Fruit fly (Drosophila melanogaster) whole organism, embryonic: ENCODE data around the gene CG14947.

Experiments used
- Atf6 ChIP-seq: fragments of 200-800 bp; sonication (Bioruptor generic); IDR thresholded peaks from 2 replicates; pipeline ENCODE4 v1.3.6; 2022; ENCODE audit warnings: missing biosample characterization, missing genetic modification characterization
- B-H1 ChIP-seq: fragments of 200-800 bp; sonication (Bioruptor generic); IDR thresholded peaks from 3 replicates; pipeline ENCODE4 v1.3.6; 2022; ENCODE audit warnings: missing biosample characterization, missing genetic modification characterization
- Bgb ChIP-seq: fragments of 200-800 bp; sonication (Bioruptor generic); IDR thresholded peaks from 2 replicates; pipeline ENCODE4 v1.3.6; 2022; ENCODE audit warnings: missing biosample characterization, missing genetic modification characterization; ENCODE audit not compliant: partially characterized antibody
- CG12744 ChIP-seq: fragments of 200-800 bp; sonication (Bioruptor generic); optimal IDR thresholded peaks from 2 replicates; lab custom pipeline; 2016; ENCODE audit warnings: missing biosample characterization, missing genetic modification characterization
- CG13775 ChIP-seq: fragments of 200-800 bp; sonication (Bioruptor generic); optimal IDR thresholded peaks from 3 replicates; lab custom pipeline; 2017; ENCODE audit warnings: missing biosample characterization, mild to moderate bottlenecking, missing genetic modification characterization
- CG1792 ChIP-seq: fragments of 200-800 bp; sonication (Bioruptor generic); optimal IDR thresholded peaks from 2 replicates; lab custom pipeline; 2016; ENCODE audit warnings: missing biosample characterization, missing genetic modification characterization
- CG18011 ChIP-seq: fragments of 200-800 bp; sonication (Bioruptor generic); optimal IDR thresholded peaks from 2 replicates; lab custom pipeline; 2017; ENCODE audit warnings: missing biosample characterization, missing genetic modification characterization, mild to moderate bottlenecking, moderate library complexity, missing genotype
- CG2199 ChIP-seq: fragments of 200-800 bp; sonication (Bioruptor generic); IDR thresholded peaks from 3 replicates; pipeline ENCODE4 v1.3.6; 2022; ENCODE audit warnings: missing biosample characterization, missing genetic modification characterization
- CG2889 ChIP-seq: fragments of 200-800 bp; sonication (Bioruptor generic); IDR thresholded peaks from 3 replicates; pipeline ENCODE4 v1.3.6; 2022; ENCODE audit warnings: missing biosample characterization, missing genetic modification characterization
- CG34224 ChIP-seq: fragments of 200-800 bp; sonication (Bioruptor generic); IDR thresholded peaks from 3 replicates; pipeline ENCODE4 v1.3.6; 2022; ENCODE audit warnings: missing biosample characterization, missing genetic modification characterization; ENCODE audit not compliant: partially characterized antibody
- CG4617 ChIP-seq: fragments of 200-800 bp; sonication (Bioruptor generic); optimal IDR thresholded peaks from 3 replicates; lab custom pipeline; 2016; ENCODE audit warnings: missing biosample characterization, missing genetic modification characterization, borderline replicate concordance
- CG4730 ChIP-seq: fragments of 200-800 bp; sonication (Bioruptor generic); IDR thresholded peaks from 2 replicates; pipeline ENCODE4 v1.3.6; 2022; ENCODE audit warnings: missing biosample characterization, missing genetic modification characterization
- CG5245 ChIP-seq: fragments of 200-800 bp; sonication (Bioruptor generic); optimal IDR thresholded peaks from 3 replicates; lab custom pipeline; 2016; ENCODE audit warnings: missing biosample characterization, missing genetic modification characterization
- CG8924 ChIP-seq: fragments of 200-800 bp; optimal IDR thresholded peaks from 3 replicates; lab custom pipeline; 2019; ENCODE audit warnings: missing biosample characterization, mild to moderate bottlenecking, missing genetic modification characterization, moderate library complexity
- CG9932 ChIP-seq: fragments of 200-800 bp; sonication (Bioruptor generic); IDR thresholded peaks from 2 replicates; pipeline ENCODE4 v1.3.6; 2022; ENCODE audit warnings: missing biosample characterization, missing genetic modification characterization
- Eip74EF ChIP-seq, 2 experiments: fragments of 200-800 bp in 1 of 2; fragments of >200 bp in 1 of 2; sonication (Bioruptor generic) in 1 of 2; optimal IDR thresholded peaks; 2 replicates each; lab custom pipeline; 2017 to 2019; ENCODE audit warnings: missing biosample characterization in 2 of 2, missing genetic modification characterization in 2 of 2, mild to moderate bottlenecking in 1 of 2, moderate library complexity in 1 of 2
- Fer3 ChIP-seq: fragments of 200-800 bp; sonication (Bioruptor generic); optimal IDR thresholded peaks from 2 replicates; lab custom pipeline; 2018; ENCODE audit warnings: missing biosample characterization, mild to moderate bottlenecking, missing genetic modification characterization, moderate library complexity
- HLH4C ChIP-seq: fragments of 200-800 bp; sonication (Bioruptor generic); IDR thresholded peaks from 3 replicates; pipeline ENCODE4 v1.3.6; 2022; ENCODE audit warnings: missing biosample characterization, missing genetic modification characterization; ENCODE audit not compliant: partially characterized antibody
- Hmr ChIP-seq: fragments of 200-800 bp; sonication (Bioruptor generic); optimal IDR thresholded peaks from 3 replicates; lab custom pipeline; 2017; ENCODE audit warnings: mild to moderate bottlenecking, missing biosample characterization, missing genetic modification reagents, missing genetic modification characterization
- MESR4 ChIP-seq: fragments of 200-800 bp; sonication (Bioruptor generic); optimal IDR thresholded peaks from 2 replicates; lab custom pipeline; 2018; ENCODE audit warnings: missing biosample characterization, mild to moderate bottlenecking, missing genetic modification characterization, moderate library complexity
- MTF-1 ChIP-seq: fragments of 200-800 bp; sonication (Bioruptor generic); optimal IDR thresholded peaks from 2 replicates; lab custom pipeline; 2018; ENCODE audit warnings: missing biosample characterization, mild to moderate bottlenecking, missing genetic modification characterization, borderline replicate concordance
- NFAT ChIP-seq: fragments of 200-800 bp; sonication (Bioruptor generic); IDR thresholded peaks from 2 replicates; pipeline ENCODE4 v1.3.6; 2022; ENCODE audit warnings: missing biosample characterization, missing genetic modification characterization
- Sin3A ChIP-seq: fragments of >200 bp; optimal IDR thresholded peaks from 2 replicates; lab custom pipeline; 2018
- Sox100B ChIP-seq: fragments of 200-800 bp; sonication (Bioruptor generic); optimal IDR thresholded peaks from 3 replicates; lab custom pipeline; 2018; ENCODE audit warnings: missing biosample characterization, mild to moderate bottlenecking, missing genetic modification characterization
- Ssrp ChIP-seq: fragments of 200-800 bp; sonication (Bioruptor generic); optimal IDR thresholded peaks from 2 replicates; lab custom pipeline; 2018; ENCODE audit warnings: missing biosample characterization, mild to moderate bottlenecking, missing genetic modification characterization, moderate library complexity
- Trl ChIP-seq, 3 experiments: fragments of >200 bp in 2 of 3; fragments of 200-800 bp in 1 of 3; sonication (Bioruptor generic) in 1 of 3; optimal IDR thresholded peaks; 2 replicates in 1 of 3; 3 replicates in 2 of 3; lab custom pipeline; 2016 to 2017; ENCODE audit warnings: missing biosample characterization in 1 of 3, missing genetic modification characterization in 1 of 3
- az2 ChIP-seq: fragments of 200-800 bp; sonication (Bioruptor generic); optimal IDR thresholded peaks from 3 replicates; lab custom pipeline; 2016; ENCODE audit warnings: missing biosample characterization, missing genetic modification characterization
- en ChIP-seq: fragments of 200-800 bp; sonication (Bioruptor generic); optimal IDR thresholded peaks from 2 replicates; lab custom pipeline; 2016; ENCODE audit warnings: missing biosample characterization, missing genetic modification characterization
- esg ChIP-seq: fragments of 200-800 bp; sonication (Bioruptor generic); conservative IDR thresholded peaks from 2 replicates; pipeline ENCODE4 v1.3.6; 2022; ENCODE audit warnings: missing biosample characterization, missing genetic modification characterization
- fd3F ChIP-seq: fragments of 200-800 bp; sonication (Bioruptor generic); optimal IDR thresholded peaks from 2 replicates; lab custom pipeline; 2018; ENCODE audit warnings: missing biosample characterization, mild to moderate bottlenecking, missing genetic modification characterization, moderate library complexity
- ftz-f1 ChIP-seq: fragments of 200-800 bp; sonication (Bioruptor generic); optimal IDR thresholded peaks from 2 replicates; lab custom pipeline; 2016; ENCODE audit warnings: missing biosample characterization, missing genetic modification characterization
- gcm ChIP-seq: fragments of 200-800 bp; sonication (Bioruptor generic); optimal IDR thresholded peaks from 2 replicates; lab custom pipeline; 2019; ENCODE audit warnings: missing biosample characterization, mild to moderate bottlenecking, missing genetic modification characterization, moderate library complexity
- gro ChIP-seq: fragments of 200-800 bp; sonication (Bioruptor generic); optimal IDR thresholded peaks from 2 replicates; lab custom pipeline; 2016; ENCODE audit warnings: missing biosample characterization, missing genetic modification characterization
- her ChIP-seq: fragments of 200-800 bp; sonication (Bioruptor generic); optimal IDR thresholded peaks from 2 replicates; lab custom pipeline; 2016; ENCODE audit warnings: missing biosample characterization, missing genetic modification characterization
- lilli ChIP-seq: fragments of 200-800 bp; sonication (Bioruptor generic); optimal IDR thresholded peaks from 3 replicates; lab custom pipeline; 2016; ENCODE audit warnings: missing biosample characterization, missing genetic modification characterization
- luna ChIP-seq: fragments of 200-800 bp; sonication (Bioruptor generic); optimal IDR thresholded peaks from 2 replicates; lab custom pipeline; 2016; ENCODE audit warnings: missing biosample characterization, missing genetic modification characterization
- pum ChIP-seq: fragments of 200-800 bp; sonication (Bioruptor generic); optimal IDR thresholded peaks from 2 replicates; lab custom pipeline; 2016; ENCODE audit warnings: missing biosample characterization, missing genetic modification characterization
- repo ChIP-seq: fragments of 200-800 bp; sonication (Bioruptor generic); optimal IDR thresholded peaks from 2 replicates; lab custom pipeline; 2016; ENCODE audit warnings: missing biosample characterization, missing genetic modification characterization
- shn ChIP-seq: fragments of 200-800 bp; sonication (Bioruptor generic); optimal IDR thresholded peaks from 3 replicates; lab custom pipeline; 2016; ENCODE audit warnings: missing biosample characterization, missing genetic modification characterization
- sna ChIP-seq: fragments of 200-800 bp; sonication (Bioruptor generic); IDR thresholded peaks from 2 replicates; pipeline ENCODE4 v1.3.6; 2022; ENCODE audit warnings: missing biosample characterization, missing genetic modification characterization; ENCODE audit not compliant: partially characterized antibody
- ssp ChIP-seq: fragments of 200-800 bp; sonication (Bioruptor generic); IDR thresholded peaks from 2 replicates; pipeline ENCODE4 v1.3.6; 2022; ENCODE audit warnings: missing biosample characterization, missing genetic modification characterization
- tll ChIP-seq, 2 experiments: fragments of 200-800 bp in 1 of 2; fragments of >200 bp in 1 of 2; sonication (Bioruptor generic) in 1 of 2; optimal IDR thresholded peaks; 2 replicates each; lab custom pipeline; 2017 to 2019; ENCODE audit warnings: missing biosample characterization in 2 of 2, missing genetic modification characterization in 2 of 2, mild to moderate bottlenecking in 1 of 2, moderate library complexity in 1 of 2
- tup ChIP-seq: fragments of 200-800 bp; sonication (Bioruptor generic); optimal IDR thresholded peaks from 2 replicates; lab custom pipeline; 2016; ENCODE audit warnings: missing biosample characterization, mild to moderate bottlenecking, missing genetic modification characterization, moderate library complexity
- unc-4 ChIP-seq: fragments of 200-800 bp; sonication (Bioruptor generic); IDR thresholded peaks from 2 replicates; pipeline ENCODE4 v1.3.6; 2022; ENCODE audit warnings: missing biosample characterization, missing genetic modification characterization; ENCODE audit not compliant: partially characterized antibody
- usp ChIP-seq: fragments of >200 bp; optimal IDR thresholded peaks from 2 replicates; lab custom pipeline; 2017; ENCODE audit warnings: missing biosample characterization, missing genetic modification characterization
- vfl ChIP-seq: fragments of 200-800 bp; sonication (Bioruptor generic); optimal IDR thresholded peaks from 2 replicates; lab custom pipeline; 2016; ENCODE audit warnings: missing biosample characterization, missing genetic modification characterization
- wek ChIP-seq: fragments of 200-800 bp; sonication (Bioruptor generic); optimal IDR thresholded peaks from 3 replicates; lab custom pipeline; 2018; ENCODE audit warnings: missing biosample characterization, mild to moderate bottlenecking, missing genetic modification characterization, moderate library complexity

The CG14947 gene

DNA sequence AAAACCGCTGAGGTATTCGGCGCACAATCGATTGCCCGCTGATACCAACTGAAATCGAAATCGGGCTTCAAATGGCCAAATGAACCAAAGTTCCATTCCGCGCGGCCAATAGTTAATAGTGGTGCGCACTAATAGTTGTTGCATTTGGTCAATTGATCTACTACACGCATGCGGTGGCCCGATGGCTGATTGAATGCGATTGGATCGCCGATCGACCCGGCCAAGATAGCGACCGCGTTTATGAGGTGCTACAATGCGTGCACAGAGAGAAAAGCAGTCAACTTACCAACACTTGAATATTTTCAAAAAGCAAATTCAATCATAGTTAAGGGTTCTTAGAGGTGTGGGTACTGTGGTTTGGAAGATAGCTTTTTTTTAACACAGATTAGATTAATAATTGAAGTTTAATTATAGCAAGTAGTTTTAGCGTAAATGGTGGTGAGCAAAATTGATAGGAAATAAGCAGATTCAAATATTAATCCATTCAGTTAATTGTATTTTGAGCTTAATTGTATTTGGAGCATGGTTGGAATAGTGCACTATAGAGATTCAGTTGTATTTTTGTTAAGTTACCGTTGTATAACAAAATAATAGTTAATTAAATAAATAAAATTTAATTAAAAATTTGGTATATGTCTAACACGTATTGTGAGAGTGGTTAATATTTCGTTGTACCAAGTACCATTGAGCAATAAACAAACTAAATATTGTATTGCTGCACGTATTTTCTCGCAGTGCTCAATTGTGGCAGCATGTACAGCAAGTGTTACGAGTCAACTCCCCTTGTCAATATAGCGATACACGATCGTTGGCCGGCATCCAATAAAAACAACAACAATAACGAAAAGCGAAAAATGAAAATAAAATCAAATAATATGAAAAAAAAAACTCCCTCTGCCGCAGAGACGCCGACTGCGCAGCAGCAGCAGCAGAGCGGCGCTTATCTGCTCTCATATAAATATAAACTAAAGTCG lies 49.2 kb upstream of the CG14947 start (continued):
- TF ChIP-seq Fer3, result peak; percentile 24
- TF ChIP-seq Hmr (GFP tag; lab: Kevin White, UChicago), result peak; percentile 64
- no peak for TF ChIP-seq HLH4C
- TF ChIP-seq unc-4 (GFP tag; lab: Robert Waterston, UW), result no peak; the same call in 1 of the 2 replicates
- TF ChIP-seq CG18011, result no peak
- TF ChIP-seq CG12744 (GFP tag; lab: Kevin White, UChicago), result no peak
- TF ChIP-seq her (GFP tag; lab: Kevin White, UChicago), result no peak
- 0 out of 2 replicates have a peak, but pooled peaks have one; percentile 7 for TF ChIP-seq Atf6
- TF ChIP-seq Ssrp, result peak; percentile 65
- TF ChIP-seq CG2889 (GFP tag; lab: Robert Waterston, UW), result 0 out of 3 replicates have a peak, but pooled peaks have one; percentile 31
- TF ChIP-seq en, result no peak
- TF ChIP-seq luna (GFP tag; lab: Kevin White, UChicago), result no peak
- TF ChIP-seq MESR4, result no peak
- TF ChIP-seq Sox100B (GFP tag; lab: Kevin White, UChicago), result peak; percentile 78
- TF ChIP-seq ftz-f1 (GFP tag; lab: Kevin White, UChicago), result no peak
- TF ChIP-seq Sin3A (lab: Kevin White, UChicago), result no peak
- no peak for TF ChIP-seq gro
- TF ChIP-seq CG1792, result no peak
- peak; percentile 50 for TF ChIP-seq lilli (GFP tag; lab: Kevin White, UChicago)
- TF ChIP-seq gcm, result peak; percentile 20
- peak; percentile 20; the same call in 1 of the 3 replicates for TF ChIP-seq B-H1
- TF ChIP-seq CG34224 (GFP tag; lab: Robert Waterston, UW), result no peak
- no peak for TF ChIP-seq Eip74EF (GFP tag; optimal IDR thresholded peaks at IDR 0.05; lab: Kevin White, UChicago)
- TF ChIP-seq CG2199 (GFP tag; lab: Robert Waterston, UW), result 0 out of 3 replicates have a peak, but pooled peaks have one; percentile 69
- peak; percentile 32 for TF ChIP-seq az2 (GFP tag; lab: Kevin White, UChicago)
- TF ChIP-seq usp (GFP tag; lab: Kevin White, UChicago), result no peak
- TF ChIP-seq tup (GFP tag; lab: Kevin White, UChicago), result no peak
- TF ChIP-seq esg (GFP tag; lab: Robert Waterston, UW), result no peak; the same call in 1 of the 2 replicates
- no peak for TF ChIP-seq vfl
- peak; percentile 4 for TF ChIP-seq fd3F (GFP tag; lab: Kevin White, UChicago)
- no peak for TF ChIP-seq CG4617 (GFP tag; lab: Kevin White, UChicago)
- peak; percentile 51 for TF ChIP-seq CG4730
- TF ChIP-seq MTF-1 (GFP tag; lab: Kevin White, UChicago), result no peak
- TF ChIP-seq CG5245 (GFP tag; lab: Kevin White, UChicago), result peak; percentile 30
- TF ChIP-seq CG13775 (GFP tag; lab: Kevin White, UChicago), result peak; percentile 72
- TF ChIP-seq Bgb (GFP tag; lab: Robert Waterston, UW), result 0 out of 2 replicates have a peak, but pooled peaks have one; percentile 35
- TF ChIP-seq NFAT (GFP tag; lab: Robert Waterston, UW), result peak; percentile 38; the same call in 1 of the 2 replicates
- TF ChIP-seq sna, result no peak
- peak; percentile 18 for TF ChIP-seq wek (GFP tag; lab: Kevin White, UChicago)
- no peak for TF ChIP-seq repo (GFP tag; lab: Kevin White, UChicago)
- no peak for TF ChIP-seq shn (GFP tag; lab: Kevin White, UChicago)
- no peak for TF ChIP-seq Trl (optimal IDR thresholded peaks at IDR 0.05; lab: Kevin White, UChicago)
- no peak for TF ChIP-seq Trl (GFP tag; optimal IDR thresholded peaks at IDR 0.05; lab: Kevin White, UChicago)
- TF ChIP-seq CG8924, result peak; percentile 78
- TF ChIP-seq ssp (GFP tag; lab: Robert Waterston, UW), result no peak
- no peak for TF ChIP-seq CG9932 (GFP tag; lab: Robert Waterston, UW)
- TF ChIP-seq pum (GFP tag; lab: Kevin White, UChicago), result no peak
- TF ChIP-seq tll (GFP tag; optimal IDR thresholded peaks at IDR 0.05; lab: Kevin White, UChicago), result no peak
